Worm (Caenorhabditis elegans) whole organism, late embryonic: Measurements from ENCODE around the gene F14H8.2.
A peak's percentile ranks its signal among the peaks of the same experiment; 100 is the strongest.
"Not testable (repeated sequence)": the region's sequence is repeated elsewhere in the genome, so short reads cannot be mapped to it uniquely, and the experiment has no call there.

Source experiments
- C08G9.2 ChIP-seq: sonication (generic microtip); optimal IDR thresholded peaks from 2 replicates; lab custom pipeline; 2016; ENCODE audit warnings: mild to moderate bottlenecking, missing genetic modification characterization, moderate library complexity, missing compliant biosample characterization
- C38D4.7 ChIP-seq: fragments of 200-800 bp; sonication (Bioruptor generic); optimal IDR thresholded peaks from 2 replicates; lab custom pipeline; 2018; ENCODE audit warnings: mild to moderate bottlenecking, missing genetic modification characterization, moderate library complexity, missing compliant biosample characterization
- K02D7.2 ChIP-seq: sonication (generic microtip); optimal IDR thresholded peaks from 2 replicates; lab custom pipeline; 2017; ENCODE audit warnings: mild to moderate bottlenecking, missing genetic modification characterization, missing compliant biosample characterization
- K09A11.1 ChIP-seq: sonication (generic microtip); optimal IDR thresholded peaks from 2 replicates; lab custom pipeline; 2017; ENCODE audit warnings: antibody characterized with exemption, mild to moderate bottlenecking, missing genetic modification characterization, missing compliant biosample characterization; ENCODE audit not compliant: insufficient read depth
- Y22D7AL.16 ChIP-seq: sonication (generic microtip); optimal IDR thresholded peaks from 2 replicates; lab custom pipeline; 2016; ENCODE audit warnings: missing genetic modification characterization, missing compliant biosample characterization
- ama-1 ChIP-seq: fragments of 150-350 bp; optimal IDR thresholded peaks from 2 replicates; lab custom pipeline; 2014
- ceh-14 ChIP-seq: sonication (generic microtip); optimal IDR thresholded peaks from 2 replicates; lab custom pipeline; 2016; ENCODE audit warnings: missing genotype, missing genetic modification characterization, missing compliant biosample characterization
- ceh-18 ChIP-seq: sonication (generic microtip); optimal IDR thresholded peaks from 2 replicates; lab custom pipeline; 2016; ENCODE audit warnings: missing genetic modification characterization, missing compliant biosample characterization
- ceh-19 ChIP-seq: fragments of 200-800 bp; sonication (Bioruptor generic); optimal IDR thresholded peaks from 2 replicates; lab custom pipeline; 2018; ENCODE audit warnings: mild to moderate bottlenecking, missing genetic modification characterization, missing compliant biosample characterization
- ceh-2 ChIP-seq: sonication (generic microtip); optimal IDR thresholded peaks from 2 replicates; lab custom pipeline; 2016; ENCODE audit warnings: missing genotype, missing genetic modification characterization, missing compliant biosample characterization
- ceh-22 ChIP-seq: sonication (generic microtip); optimal IDR thresholded peaks from 2 replicates; lab custom pipeline; 2017; ENCODE audit warnings: missing biosample characterization, missing genetic modification characterization
- ceh-24 ChIP-seq: sonication (generic microtip); optimal IDR thresholded peaks from 2 replicates; lab custom pipeline; 2016; ENCODE audit warnings: mild to moderate bottlenecking, missing genetic modification characterization, missing compliant biosample characterization
- ceh-30 ChIP-seq: fragments of 150-350 bp; optimal IDR thresholded peaks from 2 replicates; lab custom pipeline; 2014; ENCODE audit warnings: missing biosample characterization, missing genetic modification characterization
- ceh-31 ChIP-seq: sonication (generic microtip); optimal IDR thresholded peaks from 2 replicates; lab custom pipeline; 2016; ENCODE audit warnings: missing genetic modification characterization, missing compliant biosample characterization
- ceh-45 ChIP-seq: fragments of 200-800 bp; sonication (Bioruptor generic); IDR thresholded peaks from 2 replicates; pipeline ENCODE4 v1.3.6; 2022; ENCODE audit warnings: missing genetic modification reagents, missing genetic modification characterization, missing compliant biosample characterization
- ceh-6 ChIP-seq: fragments of 200-800 bp; sonication (Bioruptor generic); optimal IDR thresholded peaks from 2 replicates; lab custom pipeline; 2018; ENCODE audit warnings: mild to moderate bottlenecking, missing genetic modification characterization, missing compliant biosample characterization
- dmd-4 ChIP-seq: sonication (generic microtip); optimal IDR thresholded peaks from 2 replicates; lab custom pipeline; 2016; ENCODE audit warnings: borderline replicate concordance, missing genetic modification characterization, missing compliant biosample characterization
- ets-4 ChIP-seq: sonication (generic microtip); optimal IDR thresholded peaks from 2 replicates; lab custom pipeline; 2016; ENCODE audit warnings: missing genetic modification characterization, missing compliant biosample characterization
- fax-1 ChIP-seq: sonication (generic microtip); optimal IDR thresholded peaks from 2 replicates; lab custom pipeline; 2016; ENCODE audit warnings: missing genotype, missing genetic modification characterization, missing compliant biosample characterization
- fkh-10 ChIP-seq: fragments of 150-350 bp; optimal IDR thresholded peaks from 2 replicates; lab custom pipeline; 2014; ENCODE audit warnings: missing biosample characterization, missing genetic modification reagents, missing genetic modification characterization
- fkh-6 ChIP-seq: sonication (generic microtip); optimal IDR thresholded peaks from 2 replicates; lab custom pipeline; 2016; ENCODE audit warnings: missing genetic modification characterization, missing compliant biosample characterization
- gmeb-2 ChIP-seq: sonication (generic microtip); optimal IDR thresholded peaks from 2 replicates; lab custom pipeline; 2016; ENCODE audit warnings: missing genetic modification characterization, inconsistent platforms, missing compliant biosample characterization
- hlh-15 ChIP-seq: sonication (generic microtip); optimal IDR thresholded peaks from 2 replicates; lab custom pipeline; 2016; ENCODE audit warnings: missing genetic modification characterization, missing compliant biosample characterization
- hlh-8 ChIP-seq: sonication (generic microtip); optimal IDR thresholded peaks from 2 replicates; lab custom pipeline; 2016; ENCODE audit warnings: missing genotype, missing genetic modification characterization, missing compliant biosample characterization
- lin-11 ChIP-seq: fragments of 200-800 bp; sonication (Bioruptor generic); optimal IDR thresholded peaks from 2 replicates; lab custom pipeline; 2018; ENCODE audit warnings: mild to moderate bottlenecking, missing genetic modification characterization, missing compliant biosample characterization
- mec-3 ChIP-seq: sonication (generic microtip); optimal IDR thresholded peaks from 2 replicates; lab custom pipeline; 2016; ENCODE audit warnings: borderline replicate concordance, missing genetic modification characterization, missing compliant biosample characterization
- nfya-1 ChIP-seq: sonication (generic microtip); optimal IDR thresholded peaks from 2 replicates; lab custom pipeline; 2017; ENCODE audit warnings: missing genetic modification characterization, mild to moderate bottlenecking, missing compliant biosample characterization, antibody characterized with exemption, moderate library complexity
- odd-2 ChIP-seq: sonication (generic microtip); optimal IDR thresholded peaks from 2 replicates; lab custom pipeline; 2017; ENCODE audit warnings: antibody characterized with exemption, mild to moderate bottlenecking, missing genetic modification characterization, missing compliant biosample characterization
- pag-3 ChIP-seq: sonication (generic microtip); optimal IDR thresholded peaks from 2 replicates; lab custom pipeline; 2016; ENCODE audit warnings: missing compliant biosample characterization, missing genetic modification characterization, borderline replicate concordance
- pha-2 ChIP-seq: sonication (generic microtip); optimal IDR thresholded peaks from 2 replicates; lab custom pipeline; 2017; ENCODE audit warnings: mild to moderate bottlenecking, missing genetic modification characterization, missing compliant biosample characterization
- pha-4 ChIP-seq: fragments of 150-350 bp; optimal IDR thresholded peaks from 2 replicates; lab custom pipeline; 2018; ENCODE audit warnings: missing biosample characterization, missing genetic modification reagents, missing genetic modification characterization
- pqm-1 ChIP-seq: sonication (generic microtip); optimal IDR thresholded peaks from 2 replicates; lab custom pipeline; 2016; ENCODE audit warnings: missing genetic modification characterization, missing compliant biosample characterization
- pros-1 ChIP-seq: fragments of 150-350 bp; optimal IDR thresholded peaks from 2 replicates; lab custom pipeline; 2014; ENCODE audit warnings: missing biosample characterization, missing genetic modification reagents, missing genetic modification characterization
- sdc-2 ChIP-seq: sonication (generic microtip); optimal IDR thresholded peaks from 2 replicates; lab custom pipeline; 2016; ENCODE audit warnings: missing genotype, missing genetic modification characterization, missing compliant biosample characterization
- sox-2 ChIP-seq: fragments of 200-800 bp; sonication (Bioruptor generic); IDR thresholded peaks from 2 replicates; pipeline ENCODE4 v1.3.6; 2022; ENCODE audit warnings: missing genetic modification reagents, missing genetic modification characterization, missing compliant biosample characterization
- sox-4 ChIP-seq: sonication (generic microtip); optimal IDR thresholded peaks from 2 replicates; lab custom pipeline; 2017; ENCODE audit warnings: mild to moderate bottlenecking, missing genetic modification characterization, inconsistent platforms, missing compliant biosample characterization
- syd-9 ChIP-seq: sonication (generic microtip); optimal IDR thresholded peaks from 2 replicates; lab custom pipeline; 2016; ENCODE audit warnings: mild to moderate bottlenecking, missing genetic modification characterization, moderate library complexity, missing compliant biosample characterization
- tbx-2 ChIP-seq: sonication (generic microtip); optimal IDR thresholded peaks from 2 replicates; lab custom pipeline; 2016; ENCODE audit warnings: missing genetic modification characterization, missing compliant biosample characterization
- tbx-7 ChIP-seq: sonication (generic microtip); optimal IDR thresholded peaks from 2 replicates; lab custom pipeline; 2016; ENCODE audit warnings: missing genotype, missing genetic modification characterization, missing compliant biosample characterization
- ttx-3 ChIP-seq: sonication (generic microtip); optimal IDR thresholded peaks from 2 replicates; lab custom pipeline; 2016; ENCODE audit warnings: missing genetic modification reagents, missing genetic modification characterization, missing compliant biosample characterization
- unc-55 ChIP-seq: sonication (generic microtip); optimal IDR thresholded peaks from 2 replicates; lab custom pipeline; 2017; ENCODE audit warnings: missing biosample characterization, missing genetic modification reagents, missing genetic modification characterization
- ztf-16 ChIP-seq: sonication (generic microtip); optimal IDR thresholded peaks from 2 replicates; lab custom pipeline; 2017; ENCODE audit warnings: missing genetic modification characterization, missing compliant biosample characterization

Gene F14H8.2

DNA sequence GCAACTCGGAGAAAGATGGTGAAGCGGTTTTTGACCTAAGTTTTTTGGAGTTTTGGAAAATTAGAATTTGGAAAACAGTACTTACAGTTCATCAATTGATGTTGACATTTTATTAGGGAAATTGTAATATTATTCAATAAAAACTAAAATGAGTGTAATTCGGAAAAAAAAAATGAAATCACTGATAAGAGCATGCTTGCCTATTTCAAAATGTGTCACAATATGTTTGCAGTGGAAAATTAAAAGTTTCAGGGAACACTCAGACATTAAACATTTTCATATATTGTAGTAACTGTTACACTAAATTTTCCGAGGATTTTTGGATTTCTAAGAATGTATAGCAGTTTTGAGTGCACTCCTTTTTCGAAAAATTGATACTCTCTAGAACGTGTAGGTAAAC lies 32.2 kb upstream of the F14H8.2 start, which contains the start of the genes fbxa-82 and C25D7.5:
TSS of gene fbxa-82 (minus strand) at position 163 of the 400 bp plus-strand sequence.
TSS of gene C25D7.5 (plus strand) at position 283 of the 400 bp plus-strand sequence.
- TF ChIP-seq ztf-16 (tag; lab: Kevin White, UChicago) (no peak), tbx-7 (no peak), fkh-6 (no peak), fax-1 (tag; lab: Kevin White, UChicago) (no peak), ceh-14 (tag; lab: Kevin White, UChicago) (no peak), K02D7.2 (no peak), hlh-8 (tag; lab: Kevin White, UChicago) (no peak), ceh-2 (tag; lab: Kevin White, UChicago) (no peak), pha-4 (tag; lab: Kevin White, UChicago) (no peak), fkh-10 (GFP tag; lab: Kevin White, UChicago) (no peak), pqm-1 (tag; lab: Kevin White, UChicago) (no peak), sdc-2 (no peak), ceh-24 (tag; lab: Kevin White, UChicago) (no peak)

DNA sequence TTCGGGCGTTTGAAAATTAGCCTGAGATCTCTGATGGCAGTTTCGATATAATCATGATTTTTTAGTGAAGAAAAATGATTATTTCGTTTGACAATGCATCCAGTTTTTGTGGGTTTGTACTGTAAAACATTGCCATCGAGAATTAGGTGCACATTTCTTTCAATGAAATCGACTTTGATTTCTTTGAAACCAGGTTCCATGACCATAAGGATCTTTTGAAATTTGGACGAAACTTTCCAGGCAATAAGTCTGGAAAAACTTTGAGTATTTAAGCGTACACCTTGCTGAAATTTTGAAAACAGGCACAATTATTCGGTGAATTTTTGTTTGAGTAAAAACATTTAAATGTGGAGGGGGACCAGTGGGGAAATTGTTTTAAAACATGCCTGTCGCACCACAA lies 31.6 kb upstream of the F14H8.2 start:
- TF ChIP-seq syd-9 (no peak), ceh-14 (tag; lab: Kevin White, UChicago) (no peak), K09A11.1 (tag; lab: Kevin White, UChicago) (no peak), odd-2 (tag; lab: Kevin White, UChicago) (no peak), pha-2 (tag; lab: Kevin White, UChicago) (no peak), ets-4 (tag; lab: Kevin White, UChicago) (no peak), mec-3 (no peak), sox-2 (GFP tag; lab: Robert Waterston, UW) (no peak), sdc-2 (no peak), ama-1 (no peak), gmeb-2 (tag; lab: Kevin White, UChicago) (no peak), ceh-22 (tag; lab: Kevin White, UChicago) (no peak), ttx-3 (tag; lab: Kevin White, UChicago) (no peak), pha-4 (tag; lab: Kevin White, UChicago) (no peak), tbx-2 (no peak)

DNA sequence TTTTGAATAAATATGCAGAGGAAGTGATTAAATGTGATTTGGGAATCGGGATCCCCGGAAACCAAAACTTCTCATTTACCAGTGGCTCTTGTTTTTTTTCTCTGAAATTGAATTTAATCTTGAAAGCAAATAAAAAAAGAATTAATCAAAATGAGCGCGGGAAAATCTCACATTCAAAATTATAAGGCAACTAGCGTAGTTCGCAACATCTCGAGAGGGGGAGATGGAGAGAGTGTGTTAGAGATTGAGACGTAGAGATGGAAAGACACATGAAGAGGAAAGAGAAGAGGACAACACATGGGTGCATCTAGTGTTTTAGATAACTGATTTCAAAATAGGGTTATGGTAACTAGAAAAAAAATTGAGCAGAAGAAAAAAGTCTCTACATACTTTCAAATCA lies 28.0 kb upstream of the F14H8.2 start, which contains the start of gene sdc-3:
TSS of gene sdc-3 (minus strand) at position 101 of the 400 bp plus-strand sequence.
- peak; percentile 17 for TF ChIP-seq unc-55
- no peak for TF ChIP-seq ttx-3 (tag; lab: Kevin White, UChicago)

DNA sequence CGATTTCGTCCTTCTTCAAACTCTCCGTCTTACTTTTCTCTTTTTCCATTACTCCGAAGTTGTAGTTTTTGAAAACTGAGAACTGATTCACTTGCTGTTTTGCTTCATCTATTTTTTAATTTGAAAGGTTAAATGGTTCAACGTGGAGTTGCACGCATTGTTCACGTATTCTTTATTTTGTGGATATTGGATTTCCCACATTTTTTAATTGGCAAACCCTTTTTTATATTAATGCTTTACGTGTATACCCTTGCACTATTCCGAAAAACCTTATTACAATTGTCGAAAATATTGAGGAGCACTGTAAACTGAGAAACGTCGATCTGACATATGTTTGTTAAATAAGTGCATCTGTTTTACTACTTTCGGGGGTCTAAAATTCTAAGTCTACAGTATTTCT lies 16.6 kb upstream of the F14H8.2 start, which contains the start of gene melo-3:
TSS of gene melo-3 (minus strand) at position 101 of the 400 bp plus-strand sequence.
- not testable (repeated sequence) for TF ChIP-seq sox-2 (GFP tag; lab: Robert Waterston, UW); ceh-45; ceh-2 (tag; lab: Kevin White, UChicago)

DNA sequence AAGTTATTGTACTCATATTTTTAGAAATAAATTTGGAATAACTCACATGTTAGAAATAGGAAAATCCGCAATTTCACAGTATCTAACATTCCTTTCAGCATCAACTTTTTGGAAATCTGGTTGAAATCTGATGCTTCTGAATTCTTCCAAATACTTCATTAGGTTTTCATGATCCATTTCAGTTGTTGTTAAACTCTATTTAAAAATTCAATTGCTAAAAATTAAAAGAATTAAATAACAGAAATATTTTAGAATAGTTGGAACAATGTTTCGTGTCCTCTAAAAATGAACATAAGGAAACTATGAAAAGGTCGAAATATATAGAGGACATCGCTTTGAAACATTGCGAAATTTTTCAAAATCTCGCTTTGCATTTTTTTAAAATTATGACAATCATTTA lies 11.2 kb upstream of the F14H8.2 start, which contains the start of gene cng-1:
TSS of gene cng-1 (minus strand) at position 101 of the 400 bp plus-strand sequence.
- not testable (repeated sequence) for TF ChIP-seq fkh-6; sox-4 (tag; lab: Kevin White, UChicago); hlh-8 (tag; lab: Kevin White, UChicago)

DNA sequence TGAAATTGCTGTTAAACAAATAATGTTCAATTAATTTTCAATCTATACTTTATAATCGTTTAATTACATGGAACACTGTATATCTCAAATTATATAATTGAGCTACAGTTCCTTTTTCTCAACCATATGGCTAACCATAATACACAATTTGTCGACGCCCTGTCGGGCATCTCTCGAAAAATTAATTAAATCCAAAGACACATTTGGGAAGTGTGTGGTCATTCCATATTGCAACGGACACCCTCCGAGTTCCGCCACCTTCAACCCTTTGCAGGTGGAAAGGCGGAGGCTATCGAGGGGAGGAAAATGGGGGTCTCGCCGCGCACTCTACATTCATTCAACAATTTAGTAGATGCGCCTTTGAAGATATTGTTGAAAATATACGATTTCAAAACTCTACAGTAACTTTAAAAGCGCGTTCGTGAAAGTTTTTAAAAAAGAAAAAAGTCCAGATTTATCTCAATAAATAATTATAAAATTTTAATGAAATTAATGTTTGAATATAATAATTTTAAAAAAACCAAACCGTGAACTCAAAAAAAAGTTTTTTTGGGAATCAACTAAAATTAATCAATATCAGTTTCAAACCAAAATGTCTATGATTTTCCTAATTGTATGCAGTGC lies 8.9 kb upstream of the F14H8.2 start, which contains the start of gene F14H8.8:
TSS of gene F14H8.8 (plus strand) at position 574 of the 624 bp plus-strand sequence.
- TF ChIP-seq Y22D7AL.16 (tag; lab: Kevin White, UChicago) (no peak), dmd-4 (tag; lab: Kevin White, UChicago) (no peak), C38D4.7 (GFP tag; lab: Kevin White, UChicago) (no peak), C08G9.2 (tag; lab: Kevin White, UChicago) (no peak), ttx-3 (tag; lab: Kevin White, UChicago) (no peak), ceh-30 (no peak), ceh-31 (tag; lab: Kevin White, UChicago) (no peak), ceh-19 (no peak), hlh-15 (no peak), ceh-6 (no peak), nfya-1 (tag; lab: Kevin White, UChicago) (no peak), pag-3 (no peak), ama-1 (no peak), pros-1 (tag; lab: Kevin White, UChicago) (no peak), ceh-18 (tag; lab: Kevin White, UChicago) (no peak), hlh-8 (tag; lab: Kevin White, UChicago) (no peak), tbx-2 (no peak), lin-11 (tag; lab: Kevin White, UChicago) (no peak)
